Fruit fly (Drosophila melanogaster): Measurements from ENCODE around the gene CG46399.

The CG46399 gene

dm6 chrX:14892303-14892702 lies 33.3 kb downstream of the CG46399 start:
- TF ChIP-seq CG8478 (optimal IDR thresholded peaks at IDR 0.05) (no peak), CTCF (optimal IDR thresholded peaks at IDR 0.05) (no peak)

dm6 chrX:14893872-14894271 lies 34.8 kb downstream of the CG46399 start:
- TF ChIP-seq CG8478 (optimal IDR thresholded peaks at IDR 0.05): no peak
- TF ChIP-seq CTCF (optimal IDR thresholded peaks at IDR 0.05): no peak

dm6 chrX:14896310-14896709 lies 37.3 kb downstream of the CG46399 start:
- TF ChIP-seq CG8478 (optimal IDR thresholded peaks at IDR 0.05) (no peak), CTCF (optimal IDR thresholded peaks at IDR 0.05) (no peak)

- TF ChIP-seq CG8478 (optimal IDR thresholded peaks at IDR 0.05) (no peak), CTCF (optimal IDR thresholded peaks at IDR 0.05) (no peak)
Measured at dm6 chrX:14896791-14897190, 37.7 kb downstream of the CG46399 start, which contains the start of gene CG9514. CG9514 (minus strand) TSS chrX:14896891.

dm6 chrX:14897592-14897991 lies 38.5 kb downstream of the CG46399 start:
- TF ChIP-seq CTCF (optimal IDR thresholded peaks at IDR 0.05) (no peak), CG8478 (optimal IDR thresholded peaks at IDR 0.05) (no peak)

dm6 chrX:14905499-14906044 lies 46.5 kb downstream of the CG46399 start, which contains the start of gene CG9512:
CG9512 (minus strand) TSS chrX:14905549.
- no peak for TF ChIP-seq CG8478 (optimal IDR thresholded peaks at IDR 0.05)
- no peak for TF ChIP-seq CTCF (optimal IDR thresholded peaks at IDR 0.05)

- TF ChIP-seq CTCF (optimal IDR thresholded peaks at IDR 0.05) (no peak), CG8478 (optimal IDR thresholded peaks at IDR 0.05) (no peak)
Measured at dm6 chrX:14909051-14909450, 50.0 kb downstream of the CG46399 start.

All from S2 (cell line).